Worm (Caenorhabditis elegans) whole organism, L3 larva: Measurements from ENCODE around the gene byn-1.

Source experiments
- R02D3.7 ChIP-seq: fragments of 150-350 bp; optimal IDR thresholded peaks from 2 replicates; lab custom pipeline; 2014; ENCODE audit warnings: missing biosample characterization, missing genetic modification characterization
- aly-2 ChIP-seq: fragments of 150-350 bp; optimal IDR thresholded peaks from 2 replicates; lab custom pipeline; 2014; ENCODE audit warnings: missing biosample characterization, missing genetic modification characterization
- elt-3 ChIP-seq, 3 experiments: fragments of 150-350 bp in 1 of 3; sonication (generic microtip) in 2 of 3; optimal IDR thresholded peaks; 2 replicates in 2 of 3; 4 replicates in 1 of 3; lab custom pipeline; 2014 to 2017; ENCODE audit warnings: missing biosample characterization in 3 of 3, missing genetic modification characterization in 3 of 3
- fos-1 ChIP-seq: fragments of 150-350 bp; optimal IDR thresholded peaks from 2 replicates; lab custom pipeline; 2014; ENCODE audit warnings: missing biosample characterization, missing genetic modification characterization
- hmg-11 ChIP-seq: sonication (generic microtip); optimal IDR thresholded peaks from 2 replicates; lab custom pipeline; 2016; ENCODE audit warnings: missing genetic modification characterization, missing compliant biosample characterization
- pha-4 ChIP-seq: fragments of 150-350 bp; optimal IDR thresholded peaks from 2 replicates; lab custom pipeline; 2014; ENCODE audit warnings: missing biosample characterization, missing genetic modification reagents, missing genetic modification characterization
- sea-2 ChIP-seq: fragments of 150-350 bp; sonication (generic microtip); optimal IDR thresholded peaks from 4 replicates; lab custom pipeline; 2014; ENCODE audit warnings: missing biosample characterization, missing genetic modification reagents, missing genetic modification characterization
- snpc-4 ChIP-seq: fragments of 150-350 bp; optimal IDR thresholded peaks from 2 replicates; lab custom pipeline; 2014; ENCODE audit warnings: missing biosample characterization, missing genetic modification characterization
- unc-62 ChIP-seq: fragments of 150-350 bp; sonication (generic microtip); optimal IDR thresholded peaks from 4 replicates; lab custom pipeline; 2014; ENCODE audit warnings: missing biosample characterization, missing genetic modification reagents, missing genetic modification characterization
- zag-1 ChIP-seq: fragments of 150-350 bp; optimal IDR thresholded peaks from 2 replicates; lab custom pipeline; 2014; ENCODE audit warnings: missing biosample characterization, missing genetic modification characterization
- ztf-11 ChIP-seq: fragments of 150-350 bp; optimal IDR thresholded peaks from 2 replicates; lab custom pipeline; 2014; ENCODE audit warnings: missing biosample characterization, missing genetic modification characterization

DNA sequence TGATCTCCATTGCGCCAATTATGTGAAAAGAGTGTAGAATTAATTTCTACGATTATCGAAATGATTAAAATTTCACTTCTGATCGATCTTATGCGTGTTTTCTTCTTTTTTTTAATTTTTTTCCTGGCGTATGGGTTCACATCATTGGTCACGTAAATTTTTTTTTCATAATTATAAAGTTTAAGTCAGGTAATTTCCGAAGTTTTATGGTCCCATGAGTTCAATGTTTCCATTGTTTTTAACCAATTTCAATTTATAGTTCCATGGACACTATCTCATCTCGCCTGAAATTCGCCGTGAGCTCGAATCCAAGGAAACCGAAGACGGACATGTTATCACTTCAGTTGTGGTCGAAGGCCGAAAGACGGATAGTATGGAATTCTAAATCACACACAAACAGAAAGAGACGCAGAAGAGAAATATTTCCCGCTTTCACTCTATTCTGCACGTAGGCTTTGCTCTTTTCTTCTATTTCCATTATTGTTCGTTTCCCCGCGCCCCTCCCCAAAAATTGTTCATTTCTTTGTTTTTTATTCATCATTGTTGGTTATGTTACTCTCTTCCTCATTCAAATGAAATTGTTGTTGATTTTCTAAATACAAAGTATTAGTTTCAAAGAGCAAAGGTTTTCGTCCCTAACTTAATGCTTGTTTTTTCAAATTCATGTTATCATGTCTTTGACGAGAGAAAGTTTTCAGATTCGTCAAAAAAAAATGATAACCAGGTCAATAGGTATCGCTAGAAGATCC lies 3.6 kb downstream of the byn-1 start, which contains the start of the genes F57B9.8 and coq-2:
- TF ChIP-seq zag-1 (tag; lab: Kevin White, UChicago) = no peak
- TF ChIP-seq sea-2 = no peak
- no peak for TF ChIP-seq unc-62 (GFP tag; lab: Kevin White, UChicago)
- no peak for TF ChIP-seq R02D3.7 (tag; lab: Kevin White, UChicago)
- TF ChIP-seq aly-2 (tag; lab: Kevin White, UChicago) = no peak
- TF ChIP-seq elt-3 (tag; optimal IDR thresholded peaks at IDR 0.05; lab: Kevin White, UChicago) = no peak
- no peak for TF ChIP-seq snpc-4 (tag; lab: Kevin White, UChicago)
- TF ChIP-seq fos-1 (tag; lab: Kevin White, UChicago) = no peak
- no peak for TF ChIP-seq pha-4 (tag; lab: Kevin White, UChicago)
- no peak for TF ChIP-seq ztf-11 (tag; lab: Kevin White, UChicago)
- TF ChIP-seq hmg-11 = no peak
